Fruit fly (Drosophila melanogaster) Kc167 (cell line): ENCODE measurements around the gene CG5071.

Experiments used
- h ChIP-seq: fragments of >200 bp; optimal IDR thresholded peaks from 3 replicates; lab custom pipeline; 2018; ENCODE audit warnings: missing external identifiers
- psq ChIP-seq: fragments of >200 bp; optimal IDR thresholded peaks from 2 replicates; lab custom pipeline; 2017; ENCODE audit warnings: missing external identifiers

- no peak for TF ChIP-seq psq (lab: Kevin White, UChicago)
- no peak for TF ChIP-seq h
Observed at dm6 chr3R:25618114-25618513, at the start of gene CG5071.
